Worm (Caenorhabditis elegans) whole organism, L3 larva: ENCODE results near the gene prmt-5.

Source experiments
- aly-2 ChIP-seq: fragments of 150-350 bp; optimal IDR thresholded peaks from 2 replicates; lab custom pipeline; 2014; ENCODE audit warnings: missing biosample characterization, missing genetic modification characterization
- ama-1 ChIP-seq: fragments of 150-350 bp; optimal IDR thresholded peaks from 2 replicates; lab custom pipeline; 2018
- ceh-16 ChIP-seq: sonication (generic microtip); optimal IDR thresholded peaks from 2 replicates; lab custom pipeline; 2017; ENCODE audit warnings: missing biosample characterization, missing genetic modification characterization
- ceh-28 ChIP-seq: fragments of 150-350 bp; optimal IDR thresholded peaks from 2 replicates; lab custom pipeline; 2014; ENCODE audit warnings: missing biosample characterization, missing genetic modification reagents, missing genetic modification characterization
- ceh-82 ChIP-seq: fragments of 150-350 bp; optimal IDR thresholded peaks from 2 replicates; lab custom pipeline; 2014; ENCODE audit warnings: missing biosample characterization, missing genetic modification characterization
- ceh-9 ChIP-seq: sonication (generic microtip); optimal IDR thresholded peaks from 2 replicates; lab custom pipeline; 2018; ENCODE audit warnings: missing biosample characterization, missing genetic modification characterization
- egl-27 ChIP-seq: sonication (generic microtip); optimal IDR thresholded peaks from 4 replicates; lab custom pipeline; 2017; ENCODE audit warnings: missing biosample characterization, missing genetic modification reagents, missing genetic modification characterization
- elt-1 ChIP-seq: fragments of 150-350 bp; optimal IDR thresholded peaks from 2 replicates; lab custom pipeline; 2014; ENCODE audit warnings: missing biosample characterization, missing genetic modification characterization
- elt-3 ChIP-seq, 3 experiments: fragments of 150-350 bp in 1 of 3; sonication (generic microtip) in 2 of 3; optimal IDR thresholded peaks; 2 replicates in 2 of 3; 4 replicates in 1 of 3; lab custom pipeline; 2014 to 2017; ENCODE audit warnings: missing biosample characterization in 3 of 3, missing genetic modification characterization in 3 of 3
- hmg-11 ChIP-seq: sonication (generic microtip); optimal IDR thresholded peaks from 2 replicates; lab custom pipeline; 2016; ENCODE audit warnings: missing genetic modification characterization, missing compliant biosample characterization
- lin-15B ChIP-seq: fragments of 150-350 bp; optimal IDR thresholded peaks from 2 replicates; lab custom pipeline; 2014; ENCODE audit warnings: missing biosample characterization, missing genetic modification characterization
- lin-39 ChIP-seq: fragments of 150-350 bp; optimal IDR thresholded peaks from 2 replicates; lab custom pipeline; 2018; ENCODE audit warnings: missing biosample characterization, missing genetic modification reagents, missing genetic modification characterization
- lsy-12 ChIP-seq: sonication (generic microtip); optimal IDR thresholded peaks from 2 replicates; lab custom pipeline; 2016; ENCODE audit warnings: mild to moderate bottlenecking, missing genetic modification characterization, missing compliant biosample characterization
- mml-1 ChIP-seq: fragments of 150-350 bp; sonication (generic microtip); optimal IDR thresholded peaks from 3 replicates; lab custom pipeline; 2014; ENCODE audit warnings: missing biosample characterization, missing genetic modification characterization
- nfya-1 ChIP-seq: sonication (generic microtip); optimal IDR thresholded peaks from 2 replicates; lab custom pipeline; 2017; ENCODE audit warnings: missing genetic modification characterization, mild to moderate bottlenecking, missing compliant biosample characterization, antibody characterized with exemption, moderate library complexity; ENCODE audit not compliant: insufficient read depth
- nhr-11 ChIP-seq: fragments of 150-350 bp; optimal IDR thresholded peaks from 2 replicates; lab custom pipeline; 2014; ENCODE audit warnings: missing biosample characterization, missing genetic modification characterization
- nhr-12 ChIP-seq: fragments of 150-350 bp; optimal IDR thresholded peaks from 2 replicates; lab custom pipeline; 2014; ENCODE audit warnings: missing biosample characterization, missing genetic modification characterization
- nhr-237 ChIP-seq: fragments of 150-350 bp; optimal IDR thresholded peaks from 2 replicates; lab custom pipeline; 2014; ENCODE audit warnings: missing biosample characterization, missing genetic modification characterization
- nhr-67 ChIP-seq: fragments of 150-350 bp; optimal IDR thresholded peaks from 2 replicates; lab custom pipeline; 2014; ENCODE audit warnings: missing biosample characterization, missing genetic modification characterization
- nhr-76 ChIP-seq: fragments of 150-350 bp; sonication (generic microtip); optimal IDR thresholded peaks from 5 replicates; lab custom pipeline; 2014; ENCODE audit warnings: missing biosample characterization, missing genetic modification characterization
- nhr-77 ChIP-seq: fragments of 150-350 bp; optimal IDR thresholded peaks from 2 replicates; lab custom pipeline; 2014; ENCODE audit warnings: missing biosample characterization, missing genetic modification characterization
- pqm-1 ChIP-seq: fragments of 150-350 bp; optimal IDR thresholded peaks from 2 replicates; lab custom pipeline; 2017; ENCODE audit warnings: missing biosample characterization, missing genetic modification characterization, inconsistent platforms
- tbx-2 ChIP-seq: sonication (generic microtip); optimal IDR thresholded peaks from 2 replicates; lab custom pipeline; 2016; ENCODE audit warnings: mild to moderate bottlenecking, missing genetic modification characterization, missing compliant biosample characterization
- unc-39 ChIP-seq: sonication (generic microtip); optimal IDR thresholded peaks from 4 replicates; lab custom pipeline; 2017; ENCODE audit warnings: missing biosample characterization, missing genetic modification characterization
- unc-62 ChIP-seq: fragments of 150-350 bp; sonication (generic microtip); optimal IDR thresholded peaks from 4 replicates; lab custom pipeline; 2014; ENCODE audit warnings: missing biosample characterization, missing genetic modification reagents, missing genetic modification characterization
- ztf-4 ChIP-seq: fragments of 150-350 bp; optimal IDR thresholded peaks from 2 replicates; lab custom pipeline; 2014; ENCODE audit warnings: missing biosample characterization, missing genetic modification characterization

prmt-5 gene

ce11 chrIII:5277740-5278139, 47.4 kb downstream of the prmt-5 start, which contains the start of gene clk-1:
Gene clk-1, plus strand, starts transcription at chrIII:5277894.
- no peak for TF ChIP-seq egl-27
- TF ChIP-seq nhr-11 (tag; lab: Kevin White, UChicago) = no peak
- no peak for TF ChIP-seq nhr-76 (tag; lab: Kevin White, UChicago)
- TF ChIP-seq ceh-16 = no peak
- TF ChIP-seq ztf-4 (tag; lab: Kevin White, UChicago) = no peak
- no peak for TF ChIP-seq nhr-67 (tag; lab: Kevin White, UChicago)
- TF ChIP-seq aly-2 = no peak
- peak; percentile 43 for TF ChIP-seq ama-1 (lab: Kevin White, UChicago)

ce11 chrIII:5280228-5280627, 49.9 kb downstream of the prmt-5 start:
- TF ChIP-seq lin-15B (tag; lab: Kevin White, UChicago) (no peak), mml-1 (no peak), nhr-77 (tag; lab: Kevin White, UChicago) (no peak), egl-27 (no peak), tbx-2 (tag; lab: Kevin White, UChicago) (no peak), hmg-11 (tag; lab: Kevin White, UChicago) (peak; percentile 67), unc-62 (no peak), ceh-16 (no peak), unc-39 (no peak), nhr-76 (tag; lab: Kevin White, UChicago) (no peak), nhr-12 (tag; lab: Kevin White, UChicago) (no peak), ceh-9 (tag; lab: Kevin White, UChicago) (no peak), nhr-237 (tag; lab: Kevin White, UChicago) (no peak), elt-3 (tag; optimal IDR thresholded peaks at IDR 0.05; lab: Kevin White, UChicago) (no peak), ceh-28 (no peak), elt-1 (tag; lab: Kevin White, UChicago) (peak; percentile 17), ama-1 (lab: Kevin White, UChicago) (no peak), lin-39 (peak; percentile 1), ceh-82 (tag; lab: Kevin White, UChicago) (no peak), lsy-12 (no peak), nfya-1 (tag; lab: Kevin White, UChicago) (peak; percentile 47), pqm-1 (tag; lab: Kevin White, UChicago) (no peak), ztf-4 (tag; lab: Kevin White, UChicago) (no peak)
